Worm (Caenorhabditis elegans) whole organism, L1 larva: Measurements from ENCODE around the gene klp-13.
A peak's percentile ranks its signal among the peaks of the same experiment; 100 is the strongest.

Experiments
- C04F5.9 ChIP-seq: sonication (generic microtip); optimal IDR thresholded peaks from 2 replicates; lab custom pipeline; 2016; ENCODE audit warnings: missing genetic modification characterization, missing compliant biosample characterization
- C16A3.4 ChIP-seq: fragments of 150-350 bp; optimal IDR thresholded peaks from 2 replicates; lab custom pipeline; 2014; ENCODE audit warnings: missing biosample characterization, missing genetic modification characterization
- C34B4.2 ChIP-seq: sonication (generic microtip); optimal IDR thresholded peaks from 2 replicates; lab custom pipeline; 2017; ENCODE audit warnings: mild to moderate bottlenecking, missing genetic modification characterization, missing compliant biosample characterization
- F16B12.6 ChIP-seq: fragments of 150-350 bp; optimal IDR thresholded peaks from 2 replicates; lab custom pipeline; 2014; ENCODE audit warnings: missing biosample characterization, missing genetic modification characterization
- Y116A8C.19 ChIP-seq: sonication (generic microtip); optimal IDR thresholded peaks from 2 replicates; lab custom pipeline; 2016; ENCODE audit warnings: missing compliant biosample characterization, missing genetic modification characterization, borderline replicate concordance
- aly-2 ChIP-seq: fragments of 150-350 bp; optimal IDR thresholded peaks from 2 replicates; lab custom pipeline; 2014; ENCODE audit warnings: missing biosample characterization, missing genetic modification characterization
- blmp-1 ChIP-seq: fragments of 150-350 bp; optimal IDR thresholded peaks from 2 replicates; lab custom pipeline; 2014; ENCODE audit warnings: missing biosample characterization, missing genetic modification characterization
- ceh-82 ChIP-seq, 3 experiments: fragments of 150-350 bp in 1 of 3; sonication (generic microtip) in 2 of 3; optimal IDR thresholded peaks; 2 replicates each; lab custom pipeline; 2014 to 2017; ENCODE audit warnings: missing biosample characterization in 3 of 3, missing genetic modification characterization in 3 of 3
- ceh-90 ChIP-seq: sonication (generic microtip); optimal IDR thresholded peaks from 2 replicates; lab custom pipeline; 2016; ENCODE audit warnings: missing genetic modification characterization, missing compliant biosample characterization
- ces-1 ChIP-seq: fragments of 150-350 bp; optimal IDR thresholded peaks from 2 replicates; lab custom pipeline; 2014; ENCODE audit warnings: missing biosample characterization, missing genetic modification reagents, missing genetic modification characterization
- dsc-1 ChIP-seq: sonication (generic microtip); optimal IDR thresholded peaks from 2 replicates; lab custom pipeline; 2016; ENCODE audit warnings: mild to moderate bottlenecking, missing genetic modification characterization, missing compliant biosample characterization
- efl-1 ChIP-seq, 4 experiments: fragments of 150-350 bp; optimal IDR thresholded peaks in 3 of 4; peaks in 1 of 4; 1 replicate in 1 of 4; 2 replicates in 3 of 4; lab custom pipeline; 2014; ENCODE audit warnings: missing biosample characterization in 2 of 4, missing genetic modification characterization in 2 of 4, missing genetic modification reagents in 2 of 4
- egl-13 ChIP-seq: sonication (generic microtip); optimal IDR thresholded peaks from 2 replicates; lab custom pipeline; 2016; ENCODE audit warnings: missing genotype, missing genetic modification reagents, missing genetic modification characterization, missing compliant biosample characterization
- egl-27 ChIP-seq, 2 experiments: fragments of 150-350 bp in 1 of 2; sonication (generic microtip); optimal IDR thresholded peaks; 3 replicates each; lab custom pipeline; 2017 to 2018; ENCODE audit warnings: missing biosample characterization in 2 of 2, missing genetic modification characterization in 2 of 2, missing genetic modification reagents in 2 of 2
- elt-2 ChIP-seq: sonication (generic microtip); optimal IDR thresholded peaks from 2 replicates; lab custom pipeline; 2016; ENCODE audit warnings: missing genetic modification characterization, mild to moderate bottlenecking, inconsistent platforms, missing compliant biosample characterization, missing genetic modification reagents
- elt-3 ChIP-seq, 6 experiments: fragments of 150-350 bp in 1 of 6; sonication (generic microtip); optimal IDR thresholded peaks; 2 replicates each; lab custom pipeline; 2017 to 2018; ENCODE audit warnings: missing biosample characterization in 6 of 6, missing genetic modification characterization in 6 of 6, inconsistent platforms in 1 of 6
- ets-5 ChIP-seq: fragments of 200-800 bp; sonication (Bioruptor generic); IDR thresholded peaks from 2 replicates; pipeline ENCODE4 v1.3.6; 2022; ENCODE audit warnings: missing genetic modification characterization, missing compliant biosample characterization
- fkh-10 ChIP-seq: sonication (generic microtip); optimal IDR thresholded peaks from 2 replicates; lab custom pipeline; 2017; ENCODE audit warnings: missing biosample characterization, missing genetic modification reagents, missing genetic modification characterization
- fos-1 ChIP-seq: fragments of 150-350 bp; optimal IDR thresholded peaks from 2 replicates; lab custom pipeline; 2014; ENCODE audit warnings: missing biosample characterization, missing genetic modification characterization
- hlh-4 ChIP-seq: sonication (generic microtip); optimal IDR thresholded peaks from 2 replicates; lab custom pipeline; 2016; ENCODE audit warnings: mild to moderate bottlenecking, missing genetic modification characterization, missing compliant biosample characterization
- hpl-2 ChIP-seq: fragments of 150-350 bp; optimal IDR thresholded peaks from 2 replicates; lab custom pipeline; 2014; ENCODE audit warnings: missing biosample characterization, missing genetic modification reagents, missing genetic modification characterization
- irx-1 ChIP-seq: sonication (generic microtip); optimal IDR thresholded peaks from 2 replicates; lab custom pipeline; 2016; ENCODE audit warnings: missing genetic modification characterization, missing compliant biosample characterization
- lin-14 ChIP-seq: fragments of 200-800 bp; sonication (Bioruptor generic); optimal IDR thresholded peaks from 2 replicates; lab custom pipeline; 2018; ENCODE audit warnings: mild to moderate bottlenecking, missing genetic modification characterization, moderate library complexity, missing compliant biosample characterization
- lin-15B ChIP-seq: fragments of 150-350 bp; sonication (generic microtip); optimal IDR thresholded peaks from 3 replicates; lab custom pipeline; 2014; ENCODE audit warnings: missing biosample characterization, missing genetic modification characterization
- lir-3 ChIP-seq: sonication (generic microtip); optimal IDR thresholded peaks from 2 replicates; lab custom pipeline; 2016; ENCODE audit warnings: mild to moderate bottlenecking, missing genetic modification characterization, moderate library complexity, missing compliant biosample characterization; ENCODE audit not compliant: poor library complexity
- lsy-2 ChIP-seq, 2 experiments: fragments of 150-350 bp; optimal IDR thresholded peaks; 2 replicates each; lab custom pipeline; 2014; ENCODE audit warnings: missing biosample characterization in 2 of 2, missing genetic modification characterization in 2 of 2
- mdl-1 ChIP-seq, 2 experiments: fragments of 150-350 bp; optimal IDR thresholded peaks; 2 replicates each; lab custom pipeline; 2014 to 2017; ENCODE audit warnings: missing biosample characterization in 2 of 2, missing genetic modification characterization in 2 of 2, inconsistent platforms in 1 of 2
- mep-1 ChIP-seq: fragments of 150-350 bp; optimal IDR thresholded peaks from 2 replicates; lab custom pipeline; 2014; ENCODE audit warnings: missing biosample characterization, missing genetic modification characterization
- nhr-19 ChIP-seq: fragments of 200-800 bp; sonication (Bioruptor generic); conservative IDR thresholded peaks from 2 replicates; pipeline ENCODE4 v1.3.6; 2022; ENCODE audit warnings: missing genetic modification characterization, missing compliant biosample characterization
- nhr-20 ChIP-seq: sonication (generic microtip); optimal IDR thresholded peaks from 2 replicates; lab custom pipeline; 2016; ENCODE audit warnings: mild to moderate bottlenecking, missing genetic modification characterization, missing compliant biosample characterization
- nhr-237 ChIP-seq: fragments of 150-350 bp; optimal IDR thresholded peaks from 2 replicates; lab custom pipeline; 2014; ENCODE audit warnings: missing biosample characterization, missing genetic modification characterization
- nhr-71 ChIP-seq: sonication (generic microtip); optimal IDR thresholded peaks from 2 replicates; lab custom pipeline; 2016; ENCODE audit warnings: mild to moderate bottlenecking, missing genetic modification characterization, moderate library complexity, missing compliant biosample characterization
- pag-3 ChIP-seq: sonication (generic microtip); optimal IDR thresholded peaks from 2 replicates; lab custom pipeline; 2017; ENCODE audit warnings: missing genetic modification characterization, mild to moderate bottlenecking, missing compliant biosample characterization, antibody characterized with exemption, borderline replicate concordance; ENCODE audit not compliant: insufficient read depth
- pax-3 ChIP-seq: fragments of 200-800 bp; sonication (Bioruptor generic); optimal IDR thresholded peaks from 2 replicates; lab custom pipeline; 2018; ENCODE audit warnings: mild to moderate bottlenecking, missing genetic modification characterization, moderate library complexity, missing compliant biosample characterization
- rnt-1 ChIP-seq: sonication (generic microtip); optimal IDR thresholded peaks from 2 replicates; lab custom pipeline; 2016; ENCODE audit warnings: mild to moderate bottlenecking, missing genetic modification characterization, moderate library complexity, missing compliant biosample characterization
- skn-1 ChIP-seq: fragments of 150-350 bp; optimal IDR thresholded peaks from 2 replicates; lab custom pipeline; 2014; ENCODE audit warnings: missing biosample characterization, missing genetic modification characterization
- snu-23 ChIP-seq: sonication (generic microtip); optimal IDR thresholded peaks from 2 replicates; lab custom pipeline; 2016; ENCODE audit warnings: missing genetic modification characterization, missing compliant biosample characterization
- sox-4 ChIP-seq: sonication (generic microtip); optimal IDR thresholded peaks from 2 replicates; lab custom pipeline; 2016; ENCODE audit warnings: missing genetic modification characterization, missing compliant biosample characterization
- sptf-1 ChIP-seq: fragments of 150-350 bp; optimal IDR thresholded peaks from 2 replicates; lab custom pipeline; 2014; ENCODE audit warnings: missing biosample characterization, missing genetic modification characterization
- swsn-7 ChIP-seq: sonication (generic microtip); optimal IDR thresholded peaks from 2 replicates; lab custom pipeline; 2016; ENCODE audit warnings: missing genetic modification characterization, missing compliant biosample characterization
- unc-130 ChIP-seq: fragments of 150-350 bp; optimal IDR thresholded peaks from 2 replicates; lab custom pipeline; 2017; ENCODE audit warnings: missing biosample characterization, missing genetic modification characterization, inconsistent platforms
- unc-30 ChIP-seq: sonication (generic microtip); optimal IDR thresholded peaks from 2 replicates; lab custom pipeline; 2017; ENCODE audit warnings: missing biosample characterization, missing genetic modification characterization
- unc-98 ChIP-seq: fragments of 200-800 bp; sonication (Bioruptor generic); IDR thresholded peaks from 2 replicates; pipeline ENCODE4 v1.3.6; 2022; ENCODE audit warnings: missing genetic modification characterization, missing compliant biosample characterization
- vab-15 ChIP-seq: sonication (generic microtip); optimal IDR thresholded peaks from 2 replicates; lab custom pipeline; 2017; ENCODE audit warnings: missing genotype, mild to moderate bottlenecking, missing genetic modification characterization, missing compliant biosample characterization
- xbp-1 ChIP-seq: sonication (generic microtip); optimal IDR thresholded peaks from 2 replicates; lab custom pipeline; 2016; ENCODE audit warnings: missing genetic modification characterization, missing compliant biosample characterization
- zag-1 ChIP-seq: fragments of 150-350 bp; optimal IDR thresholded peaks from 2 replicates; lab custom pipeline; 2014; ENCODE audit warnings: missing biosample characterization, missing genetic modification characterization
- zip-4 ChIP-seq: fragments of 200-800 bp; sonication (Bioruptor generic); optimal IDR thresholded peaks from 2 replicates; lab custom pipeline; 2018; ENCODE audit warnings: mild to moderate bottlenecking, missing genetic modification characterization, moderate library complexity, missing compliant biosample characterization
- ztf-11 ChIP-seq, 2 experiments: sonication (generic microtip); optimal IDR thresholded peaks; 2 replicates each; lab custom pipeline; 2016 to 2017; ENCODE audit warnings: missing genetic modification characterization in 2 of 2, missing biosample characterization in 1 of 2, missing compliant biosample characterization in 1 of 2
- ztf-4 ChIP-seq: fragments of 150-350 bp; optimal IDR thresholded peaks from 2 replicates; lab custom pipeline; 2014; ENCODE audit warnings: missing biosample characterization, missing genetic modification characterization

Gene klp-13

DNA sequence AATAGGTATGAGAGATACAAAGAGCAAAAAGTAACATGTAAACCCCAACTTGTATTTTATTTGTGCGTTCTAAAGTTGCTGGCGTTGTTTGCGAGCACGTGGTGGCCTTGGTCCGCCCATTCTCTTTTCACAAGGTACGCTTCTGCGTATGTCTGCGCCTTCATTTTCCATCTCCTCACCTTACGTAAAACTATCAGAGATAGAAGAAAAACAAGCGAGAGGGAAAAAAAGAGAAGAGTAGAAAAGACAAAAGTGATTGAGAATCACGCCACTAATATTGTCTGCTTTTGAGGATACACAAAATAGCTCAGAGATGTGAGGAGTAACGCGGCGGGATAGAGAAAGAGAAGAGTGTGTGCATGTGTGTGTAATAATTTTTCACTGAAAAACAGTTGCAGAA, 42.6 kb upstream of the klp-13 start (continued):
- TF ChIP-seq C34B4.2 (tag; lab: Kevin White, UChicago) (no peak), ceh-82 (tag; optimal IDR thresholded peaks at IDR 0.05; lab: Kevin White, UChicago) (peak in 1 of 3 experiments; percentile 22), C16A3.4 (tag; lab: Kevin White, UChicago) (peak; percentile 8), sox-4 (no peak), vab-15 (tag; lab: Kevin White, UChicago) (no peak), zip-4 (GFP tag; lab: Kevin White, UChicago) (no peak), swsn-7 (tag; lab: Kevin White, UChicago) (peak; percentile 36), hlh-4 (tag; lab: Kevin White, UChicago) (no peak), mep-1 (tag; lab: Kevin White, UChicago) (peak; percentile 70), lin-15B (tag; lab: Kevin White, UChicago) (no peak), elt-3 (tag; optimal IDR thresholded peaks at IDR 0.05; lab: Kevin White, UChicago) (peak in 2 of 6 experiments; percentile 43 to 52), nhr-20 (peak; percentile 85), ces-1 (GFP tag; lab: Kevin White, UChicago) (no peak), fkh-10 (no peak), unc-130 (tag; lab: Kevin White, UChicago) (peak; percentile 18), egl-13 (tag; lab: Kevin White, UChicago) (no peak), ceh-90 (tag; lab: Kevin White, UChicago) (no peak), sptf-1 (tag; lab: Kevin White, UChicago) (no peak), efl-1 (optimal IDR thresholded peaks at IDR 0.05; lab: Kevin White, UChicago) (peak; percentile 4 to 18), efl-1 (GFP tag; optimal IDR thresholded peaks at IDR 0.05 in 1 of 2; lab: Kevin White, UChicago) (peak; percentile 20 to 86), egl-27 (tag; optimal IDR thresholded peaks at IDR 0.05; lab: Kevin White, UChicago) (no peak), zag-1 (no peak), dsc-1 (tag; lab: Kevin White, UChicago) (no peak), pax-3 (no peak), lir-3 (tag; lab: Kevin White, UChicago) (peak; percentile 21), ztf-4 (tag; lab: Kevin White, UChicago) (no peak), Y116A8C.19 (no peak), unc-98 (GFP tag; lab: Robert Waterston, UW) (0 out of 2 replicates have a peak, but pooled peaks have one; percentile 12), hpl-2 (GFP tag; lab: Kevin White, UChicago) (no peak), snu-23 (peak; percentile 83), lsy-2 (tag; optimal IDR thresholded peaks at IDR 0.05; lab: Kevin White, UChicago) (peak; percentile 53 to 56), nhr-71 (tag; lab: Kevin White, UChicago) (peak; percentile 92), skn-1 (tag; lab: Kevin White, UChicago) (peak; percentile 13), fos-1 (no peak), ztf-11 (tag; optimal IDR thresholded peaks at IDR 0.05; lab: Kevin White, UChicago) (no peak), C04F5.9 (no peak), elt-2 (tag; lab: Kevin White, UChicago) (no peak)
- TF ChIP-seq, all 84 proteins: peak for 29

- TF ChIP-seq unc-30 (tag; lab: Kevin White, UChicago) (no peak), ztf-4 (tag; lab: Kevin White, UChicago) (no peak), nhr-19 (GFP tag; lab: Robert Waterston, UW) (0 out of 2 replicates have a peak, but pooled peaks have one; percentile 23), efl-1 (optimal IDR thresholded peaks at IDR 0.05; lab: Kevin White, UChicago) (no peak), efl-1 (GFP tag; optimal IDR thresholded peaks at IDR 0.05 in 1 of 2; lab: Kevin White, UChicago) (peak in 1 of 2 experiments; percentile 1), nhr-71 (tag; lab: Kevin White, UChicago) (peak; percentile 53), pag-3 (tag; lab: Kevin White, UChicago) (no peak), lir-3 (tag; lab: Kevin White, UChicago) (no peak), irx-1 (tag; lab: Kevin White, UChicago) (no peak), ets-5 (no peak), F16B12.6 (no peak), mdl-1 (tag; optimal IDR thresholded peaks at IDR 0.05; lab: Kevin White, UChicago) (peak in 1 of 2 experiments; percentile 21), aly-2 (no peak), blmp-1 (peak; percentile 55), lin-14 (GFP tag; lab: Kevin White, UChicago) (peak; percentile 59), snu-23 (peak; percentile 24), nhr-237 (tag; lab: Kevin White, UChicago) (no peak), rnt-1 (tag; lab: Kevin White, UChicago) (peak; percentile 51), lsy-2 (tag; optimal IDR thresholded peaks at IDR 0.05; lab: Kevin White, UChicago) (peak; percentile 10 to 31), unc-130 (tag; lab: Kevin White, UChicago) (no peak), xbp-1 (peak; percentile 16)
These were observed 40.9 kb upstream of the klp-13 start for ce11 chrX:5943908-5944307.
